Fruit fly (Drosophila melanogaster): ENCODE results near the gene gskt.
A peak's percentile ranks its signal among the peaks of the same experiment; 100 is the strongest.

gskt gene

DNA sequence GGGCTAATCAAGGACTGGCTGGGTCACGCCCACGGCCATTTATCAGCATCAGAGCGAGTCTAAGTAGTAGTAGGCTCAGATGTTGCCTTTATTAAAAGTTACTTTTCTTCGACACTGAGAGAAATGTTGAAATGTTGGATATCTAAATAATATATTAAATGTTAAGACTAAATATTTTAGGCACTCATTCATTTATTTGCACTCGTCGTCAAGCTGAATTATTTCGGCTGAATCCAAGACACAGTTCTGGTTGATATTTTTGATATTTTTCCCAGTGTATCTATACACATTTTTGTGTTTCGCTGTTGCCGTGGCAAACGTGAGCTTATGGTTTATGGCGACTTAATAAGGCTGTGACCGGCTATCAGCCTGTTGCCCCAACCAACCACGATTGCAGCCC, 47.2 kb upstream of the gskt start (continued):
- TF ChIP-seq crol (GFP tag; IDR thresholded peaks at IDR 0.05), result no peak
- TF ChIP-seq CG17912 (GFP tag; optimal IDR thresholded peaks at IDR 0.05), result no peak
- TF ChIP-seq CG14667 (GFP tag; IDR thresholded peaks at IDR 0.05), result peak; percentile 67
- peak; percentile 74; the same call in 2 of the 3 replicates for TF ChIP-seq otp (GFP tag; IDR thresholded peaks at IDR 0.05)
- TF ChIP-seq ind (GFP tag; optimal IDR thresholded peaks at IDR 0.05), result peak; percentile 82
- peak; percentile 58 for TF ChIP-seq nau (GFP tag; optimal IDR thresholded peaks at IDR 0.05)
- TF ChIP-seq CG6254 (GFP tag; optimal IDR thresholded peaks at IDR 0.05), result peak; percentile 55
- peak; percentile 69 for TF ChIP-seq onecut (GFP tag; IDR thresholded peaks at IDR 0.05)
- no peak for TF ChIP-seq Neu2 (GFP tag; optimal IDR thresholded peaks at IDR 0.05; ENCODE audit: borderline replicate concordance)
- TF ChIP-seq Spps (tag; optimal IDR thresholded peaks at IDR 0.05), result peak; percentile 64
- no peak for TF ChIP-seq CG3995 (GFP tag; optimal IDR thresholded peaks at IDR 0.05)
- no peak for TF ChIP-seq cato (GFP tag; optimal IDR thresholded peaks at IDR 0.05; ENCODE audit: borderline replicate concordance)
- TF ChIP-seq sna (GFP tag; IDR thresholded peaks at IDR 0.05; ENCODE audit: partially characterized antibody), result no peak
- no peak for TF ChIP-seq CG34376 (GFP tag; optimal IDR thresholded peaks at IDR 0.05)
- TF ChIP-seq CG7839 (tag; optimal IDR thresholded peaks at IDR 0.05), result peak; percentile 68
- peak; percentile 75 for TF ChIP-seq Oli (tag; optimal IDR thresholded peaks at IDR 0.05)
- TF ChIP-seq CG17359 (tag; optimal IDR thresholded peaks at IDR 0.05), result peak; percentile 89
- TF ChIP-seq ewg (GFP tag; optimal IDR thresholded peaks at IDR 0.05), result peak; percentile 46
- peak; percentile 60; the same call in 1 of the 2 replicates for TF ChIP-seq seq (GFP tag; IDR thresholded peaks at IDR 0.05)
- peak; percentile 66 for TF ChIP-seq D19A (tag; optimal IDR thresholded peaks at IDR 0.05)
- TF ChIP-seq pb (GFP tag; optimal IDR thresholded peaks at IDR 0.05), result no peak
- TF ChIP-seq vnd (GFP tag; IDR thresholded peaks at IDR 0.05; ENCODE audit: partially characterized antibody), result no peak
- TF ChIP-seq emc (GFP tag; optimal IDR thresholded peaks at IDR 0.05), result no peak
- TF ChIP-seq ssp (GFP tag; IDR thresholded peaks at IDR 0.05), result peak; percentile 69
- TF ChIP-seq prd (optimal IDR thresholded peaks at IDR 0.05), result no peak
- TF ChIP-seq prd (GFP tag; IDR thresholded peaks at IDR 0.05), result peak; percentile 74; the same call in 2 of the 3 replicates
- TF ChIP-seq trem (tag; optimal IDR thresholded peaks at IDR 0.05), result peak; percentile 58
- TF ChIP-seq ato (GFP tag; IDR thresholded peaks at IDR 0.05; ENCODE audit: partially characterized antibody), result no peak
- TF ChIP-seq Deaf1 (tag; optimal IDR thresholded peaks at IDR 0.05), result peak; percentile 52
- no peak for TF ChIP-seq CG4404 (GFP tag; IDR thresholded peaks at IDR 0.05)
- peak; percentile 25 to 74 for TF ChIP-seq Hr51 (GFP tag; optimal IDR thresholded peaks at IDR 0.05)
- peak; percentile 80 for TF ChIP-seq stc (GFP tag; IDR thresholded peaks at IDR 0.05)
- TF ChIP-seq Hr78 (GFP tag; optimal IDR thresholded peaks at IDR 0.05), result peak in 1 of 2 experiments; percentile 52
- peak; percentile 83 for TF ChIP-seq Nf-YA (GFP tag; IDR thresholded peaks at IDR 0.05)
- no peak for TF ChIP-seq dm (GFP tag; optimal IDR thresholded peaks at IDR 0.05)
- peak in 1 of 2 experiments; percentile 30 for TF ChIP-seq Eip74EF (GFP tag; optimal IDR thresholded peaks at IDR 0.05)
- TF ChIP-seq chn (GFP tag; optimal IDR thresholded peaks at IDR 0.05), result peak; percentile 44
- TF ChIP-seq CG30020 (tag; optimal IDR thresholded peaks at IDR 0.05), result no peak
- no peak for TF ChIP-seq CG2129 (GFP tag; IDR thresholded peaks at IDR 0.05; ENCODE audit: partially characterized antibody)
- TF ChIP-seq CG13123 (GFP tag; optimal IDR thresholded peaks at IDR 0.05), result no peak
- peak; percentile 62; the same call in 1 of the 2 replicates for TF ChIP-seq danr (GFP tag; IDR thresholded peaks at IDR 0.05)
- peak; percentile 48 for TF ChIP-seq CG9437 (GFP tag; optimal IDR thresholded peaks at IDR 0.05)
- peak; percentile 55; the same call in 2 of the 3 replicates for TF ChIP-seq croc (GFP tag; conservative IDR thresholded peaks at IDR 0.05)
- peak; percentile 78; the same call in 1 of the 3 replicates for TF ChIP-seq so (GFP tag; IDR thresholded peaks at IDR 0.05)
- TF ChIP-seq CG6683 (GFP tag; optimal IDR thresholded peaks at IDR 0.05), result peak; percentile 20
- peak; percentile 78 for TF ChIP-seq HHEX (GFP tag; optimal IDR thresholded peaks at IDR 0.05)
- TF ChIP-seq CG6791 (GFP tag; IDR thresholded peaks at IDR 0.05; ENCODE audit: partially characterized antibody), result no peak
- TF ChIP-seq HLH54F (GFP tag; optimal IDR thresholded peaks at IDR 0.05), result no peak
- TF ChIP-seq maf-S (GFP tag; optimal IDR thresholded peaks at IDR 0.05), result no peak
